Worm (Caenorhabditis elegans): ENCODE results near the gene C07G2.5.

- TF ChIP-seq unc-62 (GFP tag; optimal IDR thresholded peaks at IDR 0.05) (no peak), fos-1 (tag; optimal IDR thresholded peaks at IDR 0.05) (no peak), lin-11 (tag; optimal IDR thresholded peaks at IDR 0.05) (no peak), unc-39 (tag; optimal IDR thresholded peaks at IDR 0.05) (no peak), ZK546.5 (tag; optimal IDR thresholded peaks at IDR 0.05) (no peak), lin-13 (GFP tag; optimal IDR thresholded peaks at IDR 0.05) (no peak), ztf-11 (tag; optimal IDR thresholded peaks at IDR 0.05) (no peak)
Observed at ce11 chrIII:4517781-4518180, 18.9 kb upstream of the C07G2.5 start.
